Worm (Caenorhabditis elegans): ENCODE measurements around the gene C38C10.3.

C38C10.3 gene

ce11 chrIII:9337968-9338367 is 47.5 kb downstream of the C38C10.3 start:
- TF ChIP-seq nhr-237 (tag; optimal IDR thresholded peaks at IDR 0.05) (no peak), unc-62 (GFP tag; optimal IDR thresholded peaks at IDR 0.05) (no peak)

ce11 chrIII:9336807-9337206 is 48.6 kb downstream of the C38C10.3 start:
- TF ChIP-seq drap-1 (GFP tag; optimal IDR thresholded peaks at IDR 0.05) (no peak), elt-3 (tag; optimal IDR thresholded peaks at IDR 0.05) (no peak), sptf-1 (tag; optimal IDR thresholded peaks at IDR 0.05) (no peak), pha-4 (tag; optimal IDR thresholded peaks at IDR 0.05) (no peak), cnd-1 (tag; optimal IDR thresholded peaks at IDR 0.05) (no peak), nhr-28 (tag; optimal IDR thresholded peaks at IDR 0.05) (no peak), ztf-11 (tag; optimal IDR thresholded peaks at IDR 0.05) (no peak), tbx-8 (GFP tag; optimal IDR thresholded peaks at IDR 0.05) (no peak), unc-39 (tag; optimal IDR thresholded peaks at IDR 0.05) (no peak), M03D4.4 (tag; optimal IDR thresholded peaks at IDR 0.05) (no peak)

ce11 chrIII:9335076-9335475 is 50.4 kb downstream of the C38C10.3 start:
- TF ChIP-seq elt-3 (tag; optimal IDR thresholded peaks at IDR 0.05) (no peak), blmp-1 (tag; optimal IDR thresholded peaks at IDR 0.05) (peak; percentile 16), ham-2 (GFP tag; optimal IDR thresholded peaks at IDR 0.05) (peak; percentile 15), mls-2 (tag; optimal IDR thresholded peaks at IDR 0.05) (no peak), unc-62 (GFP tag; optimal IDR thresholded peaks at IDR 0.05) (no peak), lsy-2 (tag; optimal IDR thresholded peaks at IDR 0.05) (no peak)

ce11 chrIII:9334174-9334573 is 51.3 kb downstream of the C38C10.3 start, which contains the start of gene elo-4:
Gene elo-4, minus strand, starts transcription at chrIII:9334274.
- TF ChIP-seq nhr-2 (tag; optimal IDR thresholded peaks at IDR 0.05) (no peak), ces-1 (GFP tag; optimal IDR thresholded peaks at IDR 0.05) (no peak), unc-62 (GFP tag; optimal IDR thresholded peaks at IDR 0.05) (no peak), tbx-8 (GFP tag; optimal IDR thresholded peaks at IDR 0.05) (no peak)
